Worm (Caenorhabditis elegans): ENCODE data around the gene F01D5.10.

DNA sequence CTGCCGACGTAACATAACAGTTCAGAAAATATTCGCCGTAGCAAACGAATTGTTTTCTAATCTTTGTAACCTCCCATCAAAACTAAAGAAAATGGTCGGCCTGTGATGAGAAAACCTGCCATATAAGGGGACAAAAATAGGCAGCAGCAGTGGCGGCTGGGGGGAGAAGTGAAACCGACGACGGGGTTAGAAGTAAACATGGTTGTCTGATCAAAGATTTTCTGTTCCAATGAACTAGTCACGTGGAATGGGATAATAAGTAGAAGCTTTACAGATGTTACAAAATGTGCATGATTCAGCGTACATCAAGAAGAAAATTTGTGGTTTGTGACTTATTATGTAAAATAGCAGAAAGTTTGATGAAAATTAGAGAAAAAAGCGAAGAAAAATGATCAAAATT is 24.1 kb upstream of the F01D5.10 start:
- TF ChIP-seq fkh-10 (GFP tag; optimal IDR thresholded peaks at IDR 0.05) (no peak), spr-3 (GFP tag; optimal IDR thresholded peaks at IDR 0.05) (no peak), php-3 (GFP tag; IDR thresholded peaks at IDR 0.05) (no peak), egl-27 (tag; optimal IDR thresholded peaks at IDR 0.05) (no peak), cey-2 (tag; optimal IDR thresholded peaks at IDR 0.05; ENCODE audit: borderline replicate concordance, insufficient read depth) (no peak), ceh-20 (GFP tag; IDR thresholded peaks at IDR 0.05) (no peak), ceh-82 (tag; optimal IDR thresholded peaks at IDR 0.05) (no peak), daf-12 (tag; optimal IDR thresholded peaks at IDR 0.05) (no peak), nhr-77 (tag; optimal IDR thresholded peaks at IDR 0.05) (no peak), D1046.2 (GFP tag; IDR thresholded peaks at IDR 0.05) (no peak), ztf-11 (tag; optimal IDR thresholded peaks at IDR 0.05) (no peak), tra-1 (GFP tag; IDR thresholded peaks at IDR 0.05) (no peak), ama-1 (optimal IDR thresholded peaks at IDR 0.05) (no peak)
